Fruit fly (Drosophila melanogaster) S2 (cell line): ENCODE data around the gene Atf3.

Experiments used
- CG8478 ChIP-seq: fragments of >200 bp; optimal IDR thresholded peaks from 2 replicates; lab custom pipeline; 2018
- CTCF ChIP-seq, 2 experiments: fragments of >200 bp; optimal IDR thresholded peaks; 2 replicates each; lab custom pipeline; 2018

dm6 chrX:1206437-1206836 is 68.6 kb downstream of the Atf3 start, which contains the start of gene CG14624:
- TF ChIP-seq CTCF (optimal IDR thresholded peaks at IDR 0.05; lab: Kevin White, UChicago) (no peak), CG8478 (lab: Kevin White, UChicago) (no peak)
